Fruit fly (Drosophila melanogaster) whole organism, embryonic: ENCODE results near the gene unk.
A peak's percentile ranks its signal among the peaks of the same experiment; 100 is the strongest.

Experiments used
- Adf1 ChIP-seq: fragments of 200-800 bp; sonication (Bioruptor generic); IDR thresholded peaks from 2 replicates; pipeline ENCODE4 v1.3.6; 2022; ENCODE audit warnings: missing biosample characterization, missing genetic modification characterization
- Aef1 ChIP-seq: fragments of 200-800 bp; sonication (Bioruptor generic); IDR thresholded peaks from 3 replicates; pipeline ENCODE4 v1.3.6; 2022; ENCODE audit warnings: missing biosample characterization, missing genetic modification characterization
- Awh ChIP-seq: fragments of 200-800 bp; sonication (Bioruptor generic); IDR thresholded peaks from 2 replicates; pipeline ENCODE4, ENCODE4 v1.3.6; 2022; ENCODE audit warnings: missing biosample characterization, missing genetic modification characterization
- CG12769 ChIP-seq: fragments of 200-800 bp; sonication (Bioruptor generic); optimal IDR thresholded peaks from 2 replicates; lab custom pipeline; 2019; ENCODE audit warnings: missing biosample characterization, mild to moderate bottlenecking, missing genetic modification characterization, moderate library complexity
- CG14667 ChIP-seq: fragments of 200-800 bp; sonication (Bioruptor generic); IDR thresholded peaks from 2 replicates; pipeline ENCODE4 v1.3.6; 2022; ENCODE audit warnings: missing biosample characterization, missing genetic modification characterization
- CG2120 ChIP-seq: fragments of 200-800 bp; sonication (Bioruptor generic); optimal IDR thresholded peaks from 3 replicates; lab custom pipeline; 2016; ENCODE audit warnings: missing biosample characterization, missing genetic modification characterization
- CG2712 ChIP-seq: fragments of 200-800 bp; optimal IDR thresholded peaks from 3 replicates; lab custom pipeline; 2019; ENCODE audit warnings: missing biosample characterization, mild to moderate bottlenecking, missing genetic modification characterization, moderate library complexity
- CG30020 ChIP-seq: fragments of 200-800 bp; optimal IDR thresholded peaks from 2 replicates; lab custom pipeline; 2019; ENCODE audit warnings: missing biosample characterization, mild to moderate bottlenecking, missing genetic modification characterization, moderate library complexity
- CG3281 ChIP-seq: fragments of 200-800 bp; sonication (Bioruptor generic); optimal IDR thresholded peaks from 3 replicates; lab custom pipeline; 2017; ENCODE audit warnings: missing biosample characterization, mild to moderate bottlenecking, missing genetic modification characterization
- CG34376 ChIP-seq: fragments of 200-800 bp; sonication (Bioruptor generic); optimal IDR thresholded peaks from 2 replicates; lab custom pipeline; 2018; ENCODE audit warnings: missing biosample characterization, mild to moderate bottlenecking, missing genetic modification characterization
- CG4707 ChIP-seq: fragments of 200-800 bp; sonication (Bioruptor generic); optimal IDR thresholded peaks from 2 replicates; lab custom pipeline; 2018; ENCODE audit warnings: missing biosample characterization, mild to moderate bottlenecking, missing genetic modification characterization, moderate library complexity
- CG5180 ChIP-seq: fragments of 200-800 bp; sonication (Bioruptor generic); optimal IDR thresholded peaks from 3 replicates; lab custom pipeline; 2017; ENCODE audit warnings: missing biosample characterization, missing genetic modification characterization, mild to moderate bottlenecking, moderate library complexity, missing genetic modification reagents
- CG7372 ChIP-seq: fragments of 200-800 bp; sonication (Bioruptor generic); IDR thresholded peaks from 2 replicates; pipeline ENCODE4 v1.3.6; 2022; ENCODE audit warnings: missing biosample characterization, missing genetic modification characterization
- CG7786 ChIP-seq: fragments of 200-800 bp; sonication (Bioruptor generic); optimal IDR thresholded peaks from 2 replicates; lab custom pipeline; 2016; ENCODE audit warnings: missing biosample characterization, missing genetic modification characterization
- CG8944 ChIP-seq: fragments of 200-800 bp; sonication (Bioruptor generic); optimal IDR thresholded peaks from 3 replicates; lab custom pipeline; 2016; ENCODE audit warnings: missing biosample characterization, missing genetic modification characterization
- CTCF ChIP-seq: fragments of 200-800 bp; sonication (Bioruptor generic); optimal IDR thresholded peaks from 2 replicates; lab custom pipeline; 2017; ENCODE audit warnings: missing biosample characterization, mild to moderate bottlenecking, missing genetic modification characterization, moderate library complexity
- Deaf1 ChIP-seq: fragments of 200-800 bp; optimal IDR thresholded peaks from 3 replicates; lab custom pipeline; 2019; ENCODE audit warnings: missing biosample characterization, mild to moderate bottlenecking, missing genetic modification characterization, moderate library complexity
- Ets65A ChIP-seq: fragments of 200-800 bp; sonication (Bioruptor generic); peaks from one replicate; lab custom pipeline; 2016; ENCODE audit warnings: missing biosample characterization, missing genetic modification characterization
- Gug ChIP-seq: fragments of 200-800 bp; sonication (Bioruptor generic); IDR thresholded peaks from 4 replicates; pipeline ENCODE4 v1.3.6; 2022; ENCODE audit warnings: missing biosample characterization, missing genetic modification characterization
- Hey ChIP-seq: fragments of 200-800 bp; sonication (Bioruptor generic); optimal IDR thresholded peaks from 3 replicates; lab custom pipeline; 2018; ENCODE audit warnings: missing biosample characterization, mild to moderate bottlenecking, missing genetic modification characterization
- Hmr ChIP-seq: fragments of 200-800 bp; sonication (Bioruptor generic); optimal IDR thresholded peaks from 3 replicates; lab custom pipeline; 2017; ENCODE audit warnings: mild to moderate bottlenecking, missing biosample characterization, missing genetic modification reagents, missing genetic modification characterization
- Hsf ChIP-seq: fragments of 200-800 bp; sonication (Bioruptor generic); optimal IDR thresholded peaks from 3 replicates; lab custom pipeline; 2016; ENCODE audit warnings: missing biosample characterization, missing genetic modification characterization
- MBD-R2 ChIP-seq: fragments of 200-800 bp; sonication (Bioruptor generic); IDR thresholded peaks from 2 replicates; pipeline ENCODE4 v1.3.6; 2022; ENCODE audit warnings: missing biosample characterization, missing genetic modification characterization
- Meics ChIP-seq: fragments of 200-800 bp; sonication (Bioruptor generic); optimal IDR thresholded peaks from 2 replicates; lab custom pipeline; 2017; ENCODE audit warnings: missing biosample characterization, mild to moderate bottlenecking, missing genetic modification characterization
- PHDP ChIP-seq: fragments of 200-800 bp; sonication (Bioruptor generic); optimal IDR thresholded peaks from 3 replicates; lab custom pipeline; 2018; ENCODE audit warnings: missing biosample characterization, mild to moderate bottlenecking, missing genetic modification characterization, moderate library complexity
- ara ChIP-seq: fragments of 200-800 bp; sonication (Bioruptor generic); IDR thresholded peaks from 2 replicates; pipeline ENCODE4 v1.3.6; 2022; ENCODE audit warnings: missing biosample characterization, missing genetic modification characterization
- cwo ChIP-seq: fragments of 200-800 bp; sonication (Bioruptor generic); optimal IDR thresholded peaks from 3 replicates; lab custom pipeline; 2017; ENCODE audit warnings: missing biosample characterization, missing genetic modification characterization, mild to moderate bottlenecking, moderate library complexity, missing genetic modification reagents
- disco-r ChIP-seq: fragments of 200-800 bp; sonication (Bioruptor generic); optimal IDR thresholded peaks from 2 replicates; lab custom pipeline; 2016; ENCODE audit warnings: missing biosample characterization, missing genetic modification characterization
- dpn ChIP-seq, 2 experiments: fragments of 200-800 bp; sonication (Bioruptor generic); optimal IDR thresholded peaks; 3 replicates each; lab custom pipeline; 2016; ENCODE audit warnings: missing biosample characterization in 2 of 2, missing genetic modification characterization in 2 of 2
- exex ChIP-seq: fragments of 200-800 bp; sonication (Bioruptor generic); optimal IDR thresholded peaks from 4 replicates; lab custom pipeline; 2018; ENCODE audit warnings: missing biosample characterization, mild to moderate bottlenecking, missing genetic modification characterization, moderate library complexity
- fd102C ChIP-seq: fragments of 200-800 bp; sonication (Bioruptor generic); optimal IDR thresholded peaks from 2 replicates; lab custom pipeline; 2018; ENCODE audit warnings: missing biosample characterization, mild to moderate bottlenecking, missing genetic modification characterization, moderate library complexity
- grn ChIP-seq: fragments of 200-800 bp; sonication (Bioruptor generic); optimal IDR thresholded peaks from 3 replicates; lab custom pipeline; 2017; ENCODE audit warnings: missing biosample characterization, missing genetic modification characterization
- lab ChIP-seq: fragments of 200-800 bp; sonication (Bioruptor generic); optimal IDR thresholded peaks from 3 replicates; lab custom pipeline; 2017; ENCODE audit warnings: missing biosample characterization, missing genetic modification characterization, mild to moderate bottlenecking, moderate library complexity, missing genetic modification reagents
- lilli ChIP-seq: fragments of 200-800 bp; sonication (Bioruptor generic); optimal IDR thresholded peaks from 3 replicates; lab custom pipeline; 2016; ENCODE audit warnings: missing biosample characterization, missing genetic modification characterization
- lmd ChIP-seq: fragments of 200-800 bp; sonication (Bioruptor generic); IDR thresholded peaks from 2 replicates; pipeline ENCODE4 v1.3.6; 2022; ENCODE audit warnings: missing biosample characterization, missing genetic modification characterization
- mirr ChIP-seq: fragments of 200-800 bp; sonication (Bioruptor generic); optimal IDR thresholded peaks from 3 replicates; lab custom pipeline; 2018; ENCODE audit warnings: missing biosample characterization, mild to moderate bottlenecking, missing genetic modification characterization
- sd ChIP-seq: fragments of 200-800 bp; sonication (Bioruptor generic); optimal IDR thresholded peaks from 3 replicates; lab custom pipeline; 2018; ENCODE audit warnings: missing biosample characterization, mild to moderate bottlenecking, missing genetic modification characterization, moderate library complexity
- seq ChIP-seq: fragments of 200-800 bp; sonication (Bioruptor generic); IDR thresholded peaks from 2 replicates; pipeline ENCODE4 v1.3.6; 2022; ENCODE audit warnings: missing biosample characterization, missing genetic modification characterization
- slp2 ChIP-seq: fragments of 200-800 bp; sonication (Bioruptor generic); optimal IDR thresholded peaks from 2 replicates; lab custom pipeline; 2016; ENCODE audit warnings: missing biosample characterization, missing genetic modification characterization
- stc ChIP-seq: fragments of 200-800 bp; sonication (Bioruptor generic); IDR thresholded peaks from 2 replicates; pipeline ENCODE4 v1.3.6; 2022; ENCODE audit warnings: missing biosample characterization, missing genetic modification characterization
- stwl ChIP-seq: fragments of 200-800 bp; sonication (Bioruptor generic); optimal IDR thresholded peaks from 3 replicates; lab custom pipeline; 2018; ENCODE audit warnings: missing biosample characterization, mild to moderate bottlenecking, missing genetic modification characterization, moderate library complexity
- sug ChIP-seq: fragments of 200-800 bp; optimal IDR thresholded peaks from 2 replicates; lab custom pipeline; 2019; ENCODE audit warnings: missing biosample characterization, mild to moderate bottlenecking, missing genetic modification characterization, moderate library complexity
- usp ChIP-seq: fragments of >200 bp; optimal IDR thresholded peaks from 2 replicates; lab custom pipeline; 2017; ENCODE audit warnings: missing biosample characterization, missing genetic modification characterization
- vvl ChIP-seq: fragments of 200-800 bp; sonication (Bioruptor generic); IDR thresholded peaks from 2 replicates; pipeline ENCODE4 v1.3.6; 2022; ENCODE audit warnings: missing biosample characterization, missing genetic modification characterization

The unk gene

dm6 chr3R:23173393-23173981 lies 15.8 kb upstream of the unk start, which contains the start of gene CG46310 (continued):
- TF ChIP-seq CG7786 (GFP tag; lab: Kevin White, UChicago) (no peak), Hsf (GFP tag; lab: Kevin White, UChicago) (no peak), CG14667 (GFP tag; lab: Robert Waterston, UW) (peak; percentile 43; the same call in 1 of the 2 replicates), seq (GFP tag; lab: Robert Waterston, UW) (peak; percentile 43; the same call in 1 of the 2 replicates), CG12769 (tag; lab: Kevin White, UChicago) (peak; percentile 84), CG8944 (GFP tag; lab: Kevin White, UChicago) (no peak), stc (GFP tag; lab: Robert Waterston, UW) (peak; percentile 86), fd102C (GFP tag; lab: Kevin White, UChicago) (no peak)

- TF ChIP-seq grn (GFP tag; lab: Kevin White, UChicago): peak; percentile 82
- TF ChIP-seq Deaf1 (tag; lab: Kevin White, UChicago): peak; percentile 69
- no peak for TF ChIP-seq Awh (GFP tag; lab: Robert Waterston, UW)
- TF ChIP-seq Hey (tag; lab: Kevin White, UChicago): peak; percentile 67
- peak; percentile 28 for TF ChIP-seq sd (tag; lab: Kevin White, UChicago)
- TF ChIP-seq sug (tag; lab: Kevin White, UChicago): peak; percentile 44
- TF ChIP-seq cwo: peak; percentile 16
- no peak for TF ChIP-seq stwl (tag; lab: Kevin White, UChicago)
- peak; percentile 97 for TF ChIP-seq exex (tag; lab: Kevin White, UChicago)
- TF ChIP-seq mirr (GFP tag; lab: Kevin White, UChicago): peak; percentile 53
- 0 out of 2 replicates have a peak, but pooled peaks have one; percentile 21 for TF ChIP-seq CG7372 (GFP tag; lab: Robert Waterston, UW)
- peak; percentile 32 for TF ChIP-seq lab (GFP tag; lab: Kevin White, UChicago)
- TF ChIP-seq CG34376: peak; percentile 19
- TF ChIP-seq CG3281 (GFP tag; lab: Kevin White, UChicago): no peak
Observed at dm6 chr3R:23171867-23172266, 14.2 kb upstream of the unk start.

DNA sequence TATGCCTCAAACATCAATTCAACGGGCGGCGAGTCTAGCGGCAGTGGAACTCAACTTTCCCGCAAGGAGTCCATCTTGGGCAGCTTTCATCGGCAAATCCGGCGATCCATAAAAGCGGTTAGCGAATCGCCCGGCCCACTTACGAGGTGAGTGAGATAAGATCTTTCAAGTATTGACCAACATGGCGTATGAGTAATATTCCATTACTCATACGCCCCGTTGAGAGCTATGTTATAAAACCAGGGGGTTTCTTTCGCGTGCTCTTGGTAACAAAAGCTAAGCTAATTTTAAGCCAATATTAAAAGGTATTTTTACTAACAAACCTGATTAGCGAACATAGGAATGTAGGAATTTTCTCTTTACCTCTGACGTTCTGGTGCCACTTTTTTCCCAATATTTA lies 12.7 kb upstream of the unk start:
- TF ChIP-seq CG4707 (GFP tag; lab: Kevin White, UChicago) (no peak), Gug (GFP tag; lab: Robert Waterston, UW) (no peak), disco-r (GFP tag; lab: Kevin White, UChicago) (no peak), CG7372 (GFP tag; lab: Robert Waterston, UW) (peak; percentile 90), lilli (GFP tag; lab: Kevin White, UChicago) (no peak), CG30020 (tag; lab: Kevin White, UChicago) (no peak)

DNA sequence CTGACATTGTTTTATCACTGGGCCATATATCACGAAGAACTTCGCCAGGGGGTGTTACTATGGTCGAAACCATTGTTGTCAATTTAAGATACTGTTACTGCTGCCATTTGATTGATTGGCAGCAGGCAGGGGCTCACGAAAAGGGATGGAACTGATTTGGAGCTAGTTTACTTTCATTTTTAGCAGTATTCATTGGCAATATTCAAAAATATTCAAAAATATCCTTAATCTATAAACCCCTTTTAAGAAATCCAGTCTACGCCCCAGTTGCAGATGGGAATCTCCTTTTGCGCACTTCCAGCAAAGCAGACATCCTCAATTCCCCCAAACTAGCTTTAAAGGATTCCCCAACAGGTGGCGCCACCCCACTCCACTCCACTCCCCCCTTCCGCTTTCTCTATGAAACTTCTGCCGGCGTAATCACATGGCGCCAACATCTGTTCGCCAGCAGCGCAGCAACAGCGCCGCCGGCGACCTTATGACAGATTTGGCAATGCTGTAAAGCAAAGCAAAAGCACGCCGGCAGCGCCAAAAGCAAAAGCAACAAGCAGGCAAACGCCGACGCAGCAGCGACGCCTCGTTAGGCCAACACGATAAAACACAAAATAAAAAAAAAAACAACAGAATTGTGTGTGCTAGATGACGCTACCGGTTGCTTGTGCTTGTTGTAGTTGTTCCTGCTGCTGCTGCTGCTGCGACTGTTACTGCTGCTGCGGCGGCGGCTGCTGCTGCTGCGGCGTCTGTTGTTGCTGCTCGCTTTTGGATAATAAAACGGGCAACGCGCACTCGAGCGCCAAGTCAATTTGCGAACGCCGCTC lies 10.1 kb upstream of the unk start, which contains the start of gene Irk1:
Gene Irk1, plus strand, starts transcription at position 811 of the 818 bp plus-strand sequence.
- TF ChIP-seq CG2712 (tag; lab: Kevin White, UChicago) (no peak), CG5180 (GFP tag; lab: Kevin White, UChicago) (no peak), PHDP (tag; lab: Kevin White, UChicago) (no peak), Ets65A (GFP tag; lab: Kevin White, UChicago) (peak; percentile 72), Adf1 (GFP tag; lab: Robert Waterston, UW) (peak; percentile 98), slp2 (no peak), usp (no peak), Aef1 (GFP tag; lab: Robert Waterston, UW) (peak; percentile 19; the same call in 1 of the 3 replicates), CG3281 (GFP tag; lab: Kevin White, UChicago) (peak; percentile 6), lmd (GFP tag; lab: Robert Waterston, UW) (peak; percentile 44), vvl (GFP tag; lab: Robert Waterston, UW) (peak; percentile 32; the same call in 1 of the 2 replicates), Hmr (GFP tag; lab: Kevin White, UChicago) (peak; percentile 7), Meics (GFP tag; lab: Kevin White, UChicago) (peak; percentile 26), lab (GFP tag; lab: Kevin White, UChicago) (peak; percentile 54), ara (GFP tag; lab: Robert Waterston, UW) (peak; percentile 17; the same call in 1 of the 2 replicates), MBD-R2 (GFP tag; lab: Robert Waterston, UW) (0 out of 2 replicates have a peak, but pooled peaks have one; percentile 13), CTCF (GFP tag; lab: Kevin White, UChicago) (peak; percentile 83), dpn (GFP tag; optimal IDR thresholded peaks at IDR 0.05; lab: Kevin White, UChicago) (peak in 1 of 2 experiments; percentile 9), CG2120 (GFP tag; lab: Kevin White, UChicago) (peak; percentile 35)
